Fruit fly (Drosophila melanogaster): ENCODE results near the gene eIF4E7.

eIF4E7 gene

DNA sequence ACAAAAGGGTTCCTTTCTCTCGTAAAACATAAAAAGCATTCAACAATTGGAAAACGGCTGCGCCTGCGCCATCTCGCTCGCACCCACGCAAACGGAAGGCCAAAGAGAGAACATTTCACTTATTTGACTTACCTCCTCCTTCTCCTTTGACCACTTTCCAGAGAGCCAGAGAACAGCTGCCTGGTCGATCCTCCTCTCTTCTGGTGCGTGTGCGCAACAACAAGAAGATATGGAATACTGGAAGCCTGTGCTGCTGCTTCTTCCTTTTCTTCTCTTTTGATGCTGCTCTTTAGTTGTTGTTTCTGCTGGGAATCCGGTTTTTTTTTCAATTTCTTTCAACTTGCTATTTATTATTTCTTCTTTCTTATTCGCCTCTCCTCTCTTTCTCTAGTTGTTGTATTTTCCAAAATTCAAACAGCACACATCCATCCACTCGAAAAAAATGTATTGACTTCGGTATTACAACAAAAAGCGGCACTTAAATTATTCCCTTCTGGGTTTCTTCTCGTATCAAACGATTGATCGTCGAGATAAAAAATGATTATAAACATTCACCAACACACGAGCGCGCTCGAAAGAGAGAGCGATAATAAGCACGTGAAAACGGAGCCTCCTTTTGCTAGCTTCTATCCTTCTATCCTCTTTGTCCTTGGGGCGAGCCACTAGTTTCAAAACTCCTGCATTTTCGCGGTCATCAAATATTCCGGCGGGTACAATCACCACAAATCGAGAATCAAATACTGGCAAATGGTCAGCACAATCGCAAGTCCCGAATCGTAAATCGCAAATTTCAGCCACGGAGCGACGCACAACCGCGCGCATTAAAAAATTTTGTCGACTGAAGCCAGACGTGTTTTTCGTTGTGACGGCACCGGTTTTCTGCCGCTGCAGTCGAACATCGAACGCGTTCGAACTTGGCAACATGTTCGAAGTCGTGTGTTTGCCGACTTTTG is 27.9 kb downstream of the eIF4E7 start, which contains the start of gene CG3655:
Gene CG3655 (minus strand): TSS at position 844 of the 953 bp plus-strand sequence.
- TF ChIP-seq CG3919 (GFP tag; optimal IDR thresholded peaks at IDR 0.05) (no peak), CG8119 (GFP tag; IDR thresholded peaks at IDR 0.05) (no peak), Sox102F (GFP tag; optimal IDR thresholded peaks at IDR 0.05) (peak; percentile 14), CG6163 (GFP tag; IDR thresholded peaks at IDR 0.05) (peak; percentile 50; the same call in 1 of the 3 replicates), ss (GFP tag; optimal IDR thresholded peaks at IDR 0.05) (peak in 1 of 2 experiments; percentile 9), CG1621 (tag; optimal IDR thresholded peaks at IDR 0.05) (no peak), Eip78C (GFP tag) (peak; percentile 79), CG34406 (GFP tag; optimal IDR thresholded peaks at IDR 0.05) (no peak), Hr39 (GFP tag; optimal IDR thresholded peaks at IDR 0.05) (peak; percentile 1)

DNA sequence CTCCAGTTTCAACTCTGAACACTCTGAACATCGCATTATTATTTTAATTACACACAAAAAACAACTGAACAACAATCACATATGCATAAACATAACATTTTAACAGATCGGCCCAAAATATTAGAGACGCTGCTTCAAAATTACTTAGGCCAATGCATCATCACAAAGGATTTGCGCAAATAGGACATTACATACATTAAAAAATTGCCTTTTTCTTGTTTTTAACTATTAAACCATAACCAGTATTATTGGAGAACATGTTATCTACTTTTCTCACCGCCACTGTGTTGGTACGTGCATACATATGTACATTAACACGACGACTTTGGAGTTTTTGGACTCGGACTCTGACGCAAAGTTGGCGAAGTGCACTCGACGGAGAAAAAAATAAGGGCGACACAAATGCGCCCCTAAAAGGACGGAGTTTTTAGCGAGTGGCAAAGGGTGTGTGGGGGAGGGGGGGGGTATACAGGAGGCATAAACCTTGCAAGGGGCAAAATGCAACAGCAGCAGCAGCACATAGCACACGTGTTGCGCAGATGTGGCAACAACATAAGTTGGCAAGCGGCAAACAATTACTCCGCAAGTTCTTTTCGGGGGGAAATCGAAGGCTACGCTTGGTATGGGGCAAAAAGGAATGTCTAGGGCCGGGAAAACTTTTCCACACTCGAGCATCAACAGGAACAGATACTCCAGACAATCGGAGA is 32.5 kb downstream of the eIF4E7 start:
- TF ChIP-seq CG8119 (GFP tag; IDR thresholded peaks at IDR 0.05): peak; percentile 90
- TF ChIP-seq salr (GFP tag; optimal IDR thresholded peaks at IDR 0.05): peak; percentile 84 to 85
- TF ChIP-seq CG6276 (GFP tag; optimal IDR thresholded peaks at IDR 0.05): peak; percentile 78
- peak; percentile 95 for TF ChIP-seq CG6163 (GFP tag; IDR thresholded peaks at IDR 0.05)
- TF ChIP-seq Eip93F (GFP tag; optimal IDR thresholded peaks at IDR 0.05): peak; percentile 55
- TF ChIP-seq lz (GFP tag; optimal IDR thresholded peaks at IDR 0.05): peak; percentile 90
- TF ChIP-seq Ets96B (tag; optimal IDR thresholded peaks at IDR 0.05): peak; percentile 88
- TF ChIP-seq CG11762 (GFP tag; optimal IDR thresholded peaks at IDR 0.05; ENCODE audit: insufficient read depth): peak; percentile 84
- peak; percentile 89 for TF ChIP-seq CG7368 (GFP tag; optimal IDR thresholded peaks at IDR 0.05)
- TF ChIP-seq dac (GFP tag; optimal IDR thresholded peaks at IDR 0.05): peak; percentile 66
- peak; percentile 86 for TF ChIP-seq CG11902 (GFP tag; optimal IDR thresholded peaks at IDR 0.05)
- TF ChIP-seq fkh (GFP tag; optimal IDR thresholded peaks at IDR 0.05): no peak
- no peak for TF ChIP-seq dsx (GFP tag; optimal IDR thresholded peaks at IDR 0.05; ENCODE audit: poor library complexity, severe bottlenecking)
- peak; percentile 83 for TF ChIP-seq vri (GFP tag; optimal IDR thresholded peaks at IDR 0.05)
- TF ChIP-seq Hr38 (GFP tag; optimal IDR thresholded peaks at IDR 0.05): no peak
- TF ChIP-seq CG10631 (GFP tag; optimal IDR thresholded peaks at IDR 0.05): peak; percentile 84
- TF ChIP-seq Sox15 (GFP tag; optimal IDR thresholded peaks at IDR 0.05): peak; percentile 79
- peak; percentile 91 for TF ChIP-seq topi (GFP tag; optimal IDR thresholded peaks at IDR 0.05)
- TF ChIP-seq CG32006 (GFP tag; optimal IDR thresholded peaks at IDR 0.05): peak; percentile 87
- peak; percentile 85 for TF ChIP-seq CG8632 (GFP tag; optimal IDR thresholded peaks at IDR 0.05)
- peak; percentile 91 for TF ChIP-seq esn (GFP tag; optimal IDR thresholded peaks at IDR 0.05)
- peak; percentile 92 for TF ChIP-seq CG15336 (GFP tag; IDR thresholded peaks at IDR 0.05)
- TF ChIP-seq Gug (GFP tag; IDR thresholded peaks at IDR 0.05): peak; percentile 82
- peak; percentile 90 for TF ChIP-seq OdsH (GFP tag; optimal IDR thresholded peaks at IDR 0.05)
- TF ChIP-seq CG6808 (GFP tag; optimal IDR thresholded peaks at IDR 0.05): peak; percentile 79
- peak; percentile 77 for TF ChIP-seq CG11294 (GFP tag; IDR thresholded peaks at IDR 0.05)
- TF ChIP-seq CG1621 (tag; optimal IDR thresholded peaks at IDR 0.05): peak; percentile 84
- TF ChIP-seq achi (GFP tag; optimal IDR thresholded peaks at IDR 0.05): peak; percentile 85
- TF ChIP-seq Ets21C (GFP tag; optimal IDR thresholded peaks at IDR 0.05): peak; percentile 85
- TF ChIP-seq CG6854 (GFP tag; optimal IDR thresholded peaks at IDR 0.05): peak; percentile 72
- peak; percentile 87 for TF ChIP-seq CG8319 (GFP tag; optimal IDR thresholded peaks at IDR 0.05)
- peak; percentile 90 for TF ChIP-seq net (GFP tag; optimal IDR thresholded peaks at IDR 0.05)
- TF ChIP-seq ss (GFP tag; optimal IDR thresholded peaks at IDR 0.05): no peak
- TF ChIP-seq spab (GFP tag; optimal IDR thresholded peaks at IDR 0.05): peak; percentile 77
- TF ChIP-seq Hr4 (GFP tag; optimal IDR thresholded peaks at IDR 0.05): peak; percentile 79
- TF ChIP-seq Eip75B (GFP tag; optimal IDR thresholded peaks at IDR 0.05): peak; percentile 88
- TF ChIP-seq svp (GFP tag): no peak
- TF ChIP-seq fd59A (GFP tag; optimal IDR thresholded peaks at IDR 0.05): peak; percentile 78
- peak; percentile 94 for TF ChIP-seq pdm3 (GFP tag; optimal IDR thresholded peaks at IDR 0.05)
- TF ChIP-seq CG4318 (GFP tag; optimal IDR thresholded peaks at IDR 0.05): peak; percentile 69
- peak; percentile 85 for TF ChIP-seq CG3032 (tag; optimal IDR thresholded peaks at IDR 0.05)
